Worm (Caenorhabditis elegans) whole organism, L1 larva: ENCODE results near the gene B0496.2.

Experiments used
- F16B12.6 ChIP-seq: fragments of 150-350 bp; optimal IDR thresholded peaks from 2 replicates; lab custom pipeline; 2014; ENCODE audit warnings: missing biosample characterization, missing genetic modification characterization
- lin-13 ChIP-seq: fragments of 150-350 bp; optimal IDR thresholded peaks from 2 replicates; lab custom pipeline; 2014; ENCODE audit warnings: missing biosample characterization, missing genetic modification reagents, missing genetic modification characterization
- nhr-237 ChIP-seq: fragments of 150-350 bp; optimal IDR thresholded peaks from 2 replicates; lab custom pipeline; 2014; ENCODE audit warnings: missing biosample characterization, missing genetic modification characterization
- nhr-85 ChIP-seq: sonication (generic microtip); peaks from one replicate; lab custom pipeline; 2016; ENCODE audit warnings: missing genetic modification characterization, inconsistent platforms, missing compliant biosample characterization
- tlp-1 ChIP-seq: fragments of 150-350 bp; optimal IDR thresholded peaks from 2 replicates; lab custom pipeline; 2014; ENCODE audit warnings: missing biosample characterization, missing genetic modification characterization

DNA sequence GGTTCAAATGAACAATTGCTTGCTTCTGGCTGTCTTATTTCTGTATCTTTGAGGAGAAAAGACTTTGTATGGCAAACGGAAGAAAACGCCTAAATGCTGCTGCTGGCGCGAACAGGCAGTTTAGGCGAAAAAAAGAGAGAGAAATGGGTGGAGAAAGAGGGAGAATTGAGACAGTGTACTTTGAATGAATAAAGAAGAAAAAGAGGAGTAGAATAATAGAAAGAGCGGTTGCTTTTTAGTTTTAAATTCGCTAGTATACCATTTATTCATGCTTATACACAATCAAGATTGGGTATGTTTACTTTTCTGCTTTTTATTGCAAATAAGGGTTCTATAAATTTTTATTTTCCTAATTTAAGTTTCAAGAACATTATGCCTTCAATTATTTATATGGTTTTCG lies 8.3 kb upstream of the B0496.2 start:
- TF ChIP-seq tlp-1 (tag; lab: Kevin White, UChicago) (no peak), nhr-237 (no peak), F16B12.6 (tag; lab: Kevin White, UChicago) (no peak), nhr-85 (tag; lab: Kevin White, UChicago) (no peak), lin-13 (no peak)
